Fruit fly (Drosophila melanogaster) whole organism, embryonic: ENCODE measurements around the gene wwk.

Source experiments
- Antp ChIP-seq: fragments of 200-800 bp; sonication (Bioruptor generic); optimal IDR thresholded peaks from 3 replicates; lab custom pipeline; 2016; ENCODE audit warnings: missing biosample characterization, missing genetic modification characterization
- CG10147 ChIP-seq: fragments of 200-800 bp; sonication (Bioruptor generic); optimal IDR thresholded peaks from 2 replicates; lab custom pipeline; 2019; ENCODE audit warnings: missing biosample characterization, mild to moderate bottlenecking, missing genetic modification characterization, moderate library complexity
- CG10462 ChIP-seq: fragments of 200-800 bp; sonication (Bioruptor generic); optimal IDR thresholded peaks from 2 replicates; lab custom pipeline; 2016; ENCODE audit warnings: missing biosample characterization, missing genetic modification characterization
- CG11456 ChIP-seq: fragments of 200-800 bp; sonication (Bioruptor generic); IDR thresholded peaks from 3 replicates; pipeline ENCODE4 v1.3.6; 2022; ENCODE audit warnings: missing biosample characterization, missing genetic modification characterization
- CG12219 ChIP-seq: fragments of 200-800 bp; sonication (Bioruptor generic); optimal IDR thresholded peaks from 3 replicates; lab custom pipeline; 2018; ENCODE audit warnings: missing biosample characterization, mild to moderate bottlenecking, missing genetic modification characterization
- CG12391 ChIP-seq: fragments of 200-800 bp; sonication (Bioruptor generic); optimal IDR thresholded peaks from 3 replicates; lab custom pipeline; 2018; ENCODE audit warnings: missing biosample characterization, mild to moderate bottlenecking, missing genetic modification characterization, moderate library complexity
- CG12942 ChIP-seq: fragments of 200-800 bp; sonication (Bioruptor generic); optimal IDR thresholded peaks from 3 replicates; lab custom pipeline; 2016; ENCODE audit warnings: missing biosample characterization, missing genetic modification characterization
- CG14860 ChIP-seq: fragments of 200-800 bp; sonication (Bioruptor generic); IDR thresholded peaks from 3 replicates; pipeline ENCODE4 v1.3.6; 2022; ENCODE audit warnings: missing biosample characterization, missing genetic modification characterization; ENCODE audit not compliant: partially characterized antibody
- CG15073 ChIP-seq: fragments of 200-800 bp; sonication (Bioruptor generic); optimal IDR thresholded peaks from 2 replicates; lab custom pipeline; 2016; ENCODE audit warnings: missing biosample characterization, missing genetic modification characterization
- CG17359 ChIP-seq: fragments of 200-800 bp; sonication (Bioruptor generic); optimal IDR thresholded peaks from 3 replicates; lab custom pipeline; 2018; ENCODE audit warnings: missing biosample characterization, mild to moderate bottlenecking, missing genetic modification characterization, moderate library complexity
- CG1832 ChIP-seq: fragments of 200-800 bp; sonication (Bioruptor generic); optimal IDR thresholded peaks from 2 replicates; lab custom pipeline; 2017; ENCODE audit warnings: missing biosample characterization, mild to moderate bottlenecking, missing genetic modification characterization, inconsistent platforms
- CG2199 ChIP-seq: fragments of 200-800 bp; sonication (Bioruptor generic); IDR thresholded peaks from 3 replicates; pipeline ENCODE4 v1.3.6; 2022; ENCODE audit warnings: missing biosample characterization, missing genetic modification characterization
- CG31224 ChIP-seq: fragments of 200-800 bp; sonication (Bioruptor generic); IDR thresholded peaks from 2 replicates; pipeline ENCODE4 v1.3.6; 2022; ENCODE audit warnings: missing biosample characterization, missing genetic modification characterization
- CG3407 ChIP-seq: fragments of 200-800 bp; sonication (Bioruptor generic); optimal IDR thresholded peaks from 2 replicates; lab custom pipeline; 2018; ENCODE audit warnings: missing biosample characterization, mild to moderate bottlenecking, missing genetic modification characterization
- CG6854 ChIP-seq: fragments of 200-800 bp; sonication (Bioruptor generic); optimal IDR thresholded peaks from 3 replicates; lab custom pipeline; 2017; ENCODE audit warnings: missing biosample characterization, mild to moderate bottlenecking, missing genetic modification characterization
- CG8359 ChIP-seq: fragments of 200-800 bp; sonication (Bioruptor generic); optimal IDR thresholded peaks from 2 replicates; lab custom pipeline; 2017; ENCODE audit warnings: missing biosample characterization, mild to moderate bottlenecking, missing genetic modification characterization, borderline replicate concordance
- CG8388 ChIP-seq: fragments of 200-800 bp; sonication (Bioruptor generic); optimal IDR thresholded peaks from 2 replicates; lab custom pipeline; 2019; ENCODE audit warnings: missing biosample characterization, mild to moderate bottlenecking, missing genetic modification characterization, moderate library complexity
- CG9797 ChIP-seq: fragments of 200-800 bp; sonication (Bioruptor generic); optimal IDR thresholded peaks from 3 replicates; lab custom pipeline; 2018; ENCODE audit warnings: missing biosample characterization, mild to moderate bottlenecking, missing genetic modification characterization
- CG9876 ChIP-seq: fragments of 200-800 bp; sonication (Bioruptor generic); optimal IDR thresholded peaks from 2 replicates; lab custom pipeline; 2016; ENCODE audit warnings: missing biosample characterization, missing genetic modification characterization
- CrebB ChIP-seq: fragments of 200-800 bp; sonication (Bioruptor generic); optimal IDR thresholded peaks from 3 replicates; lab custom pipeline; 2018; ENCODE audit warnings: missing biosample characterization, mild to moderate bottlenecking, missing genetic modification characterization
- Dref ChIP-seq: fragments of 200-800 bp; sonication (Bioruptor generic); IDR thresholded peaks from 2 replicates; pipeline ENCODE4 v1.3.6; 2022; ENCODE audit warnings: missing biosample characterization, missing genetic modification characterization
- Fer1 ChIP-seq: fragments of 200-800 bp; sonication (Bioruptor generic); optimal IDR thresholded peaks from 2 replicates; lab custom pipeline; 2017; ENCODE audit warnings: missing biosample characterization, mild to moderate bottlenecking, missing genetic modification characterization
- GATAe ChIP-seq: fragments of 200-800 bp; sonication (Bioruptor generic); conservative IDR thresholded peaks from 2 replicates; pipeline ENCODE4 v1.3.6; 2022; ENCODE audit warnings: missing biosample characterization, missing genetic modification characterization
- Gug ChIP-seq: fragments of 200-800 bp; sonication (Bioruptor generic); IDR thresholded peaks from 4 replicates; pipeline ENCODE4 v1.3.6; 2022; ENCODE audit warnings: missing biosample characterization, missing genetic modification characterization
- HHEX ChIP-seq: fragments of 200-800 bp; sonication (Bioruptor generic); optimal IDR thresholded peaks from 3 replicates; lab custom pipeline; 2017; ENCODE audit warnings: missing biosample characterization, mild to moderate bottlenecking, missing genetic modification characterization, missing genetic modification reagents
- HLH54F ChIP-seq: fragments of 200-800 bp; sonication (Bioruptor generic); optimal IDR thresholded peaks from 3 replicates; lab custom pipeline; 2016; ENCODE audit warnings: missing biosample characterization, missing genetic modification characterization
- Hsf ChIP-seq: fragments of 200-800 bp; sonication (Bioruptor generic); optimal IDR thresholded peaks from 3 replicates; lab custom pipeline; 2016; ENCODE audit warnings: missing biosample characterization, missing genetic modification characterization
- MTF-1 ChIP-seq: fragments of 200-800 bp; sonication (Bioruptor generic); optimal IDR thresholded peaks from 2 replicates; lab custom pipeline; 2018; ENCODE audit warnings: missing biosample characterization, mild to moderate bottlenecking, missing genetic modification characterization, borderline replicate concordance
- Meics ChIP-seq: fragments of 200-800 bp; sonication (Bioruptor generic); optimal IDR thresholded peaks from 2 replicates; lab custom pipeline; 2017; ENCODE audit warnings: missing biosample characterization, mild to moderate bottlenecking, missing genetic modification characterization
- Nf-YA ChIP-seq: fragments of 200-800 bp; sonication (Bioruptor generic); IDR thresholded peaks from 2 replicates; pipeline ENCODE4 v1.3.6; 2022; ENCODE audit warnings: missing biosample characterization, missing genetic modification characterization
- Poxn ChIP-seq: fragments of 200-800 bp; sonication (Bioruptor generic); IDR thresholded peaks from 2 replicates; pipeline ENCODE4 v1.3.6; 2022; ENCODE audit warnings: missing biosample characterization, missing genetic modification characterization
- Sry-δ ChIP-seq: fragments of 200-800 bp; sonication (Bioruptor generic); optimal IDR thresholded peaks from 2 replicates; lab custom pipeline; 2016; ENCODE audit warnings: missing biosample characterization, missing genetic modification characterization
- TFAM ChIP-seq: fragments of 200-800 bp; sonication (Bioruptor generic); optimal IDR thresholded peaks from 2 replicates; lab custom pipeline; 2017; ENCODE audit warnings: missing biosample characterization, missing genetic modification characterization, inconsistent platforms
- abd-A ChIP-seq: fragments of 200-800 bp; sonication (Bioruptor generic); optimal IDR thresholded peaks from 3 replicates; lab custom pipeline; 2019; ENCODE audit warnings: missing biosample characterization, mild to moderate bottlenecking, missing genetic modification characterization, moderate library complexity
- ap ChIP-seq: fragments of 200-800 bp; sonication (Bioruptor generic); IDR thresholded peaks from 2 replicates; pipeline ENCODE4 v1.3.6; 2022; ENCODE audit warnings: missing biosample characterization, missing genetic modification characterization
- btn ChIP-seq: fragments of 200-800 bp; sonication (Bioruptor generic); optimal IDR thresholded peaks from 2 replicates; lab custom pipeline; 2016; ENCODE audit warnings: missing biosample characterization, missing genetic modification characterization
- corto ChIP-seq: fragments of 200-800 bp; sonication (Bioruptor generic); optimal IDR thresholded peaks from 2 replicates; lab custom pipeline; 2016; ENCODE audit warnings: missing biosample characterization, mild to moderate bottlenecking, missing genetic modification characterization, moderate library complexity
- dati ChIP-seq: fragments of 200-800 bp; sonication (Bioruptor generic); IDR thresholded peaks from 2 replicates; pipeline ENCODE4 v1.3.6; 2022; ENCODE audit warnings: missing biosample characterization, missing genetic modification characterization
- dmrt11E ChIP-seq: fragments of 200-800 bp; sonication (Bioruptor generic); optimal IDR thresholded peaks from 3 replicates; lab custom pipeline; 2018; ENCODE audit warnings: missing biosample characterization, mild to moderate bottlenecking, missing genetic modification characterization, moderate library complexity
- dpn ChIP-seq, 2 experiments: fragments of 200-800 bp; sonication (Bioruptor generic); optimal IDR thresholded peaks; 3 replicates each; lab custom pipeline; 2016; ENCODE audit warnings: missing biosample characterization in 2 of 2, missing genetic modification characterization in 2 of 2
- fd96Cb ChIP-seq: fragments of 200-800 bp; sonication (Bioruptor generic); optimal IDR thresholded peaks from 2 replicates; lab custom pipeline; 2018; ENCODE audit warnings: missing biosample characterization, mild to moderate bottlenecking, missing genetic modification characterization, moderate library complexity
- gce ChIP-seq: fragments of 200-800 bp; sonication (Bioruptor generic); IDR thresholded peaks from 3 replicates; pipeline ENCODE4 v1.3.6; 2022; ENCODE audit warnings: missing biosample characterization, missing genetic modification characterization
- hbn ChIP-seq: fragments of 200-800 bp; sonication (Bioruptor generic); IDR thresholded peaks from 2 replicates; pipeline ENCODE4 v1.3.6; 2022; ENCODE audit warnings: missing biosample characterization, missing genetic modification characterization; ENCODE audit not compliant: partially characterized antibody
- knrl ChIP-seq: fragments of 200-800 bp; sonication (Bioruptor generic); IDR thresholded peaks from 3 replicates; pipeline ENCODE4 v1.3.6; 2022; ENCODE audit warnings: missing biosample characterization, missing genetic modification characterization; ENCODE audit not compliant: partially characterized antibody
- lmd ChIP-seq: fragments of 200-800 bp; sonication (Bioruptor generic); IDR thresholded peaks from 2 replicates; pipeline ENCODE4 v1.3.6; 2022; ENCODE audit warnings: missing biosample characterization, missing genetic modification characterization
- mam ChIP-seq: fragments of 200-800 bp; sonication (Bioruptor generic); optimal IDR thresholded peaks from 3 replicates; lab custom pipeline; 2016; ENCODE audit warnings: missing biosample characterization, missing genetic modification characterization
- pnt ChIP-seq: fragments of 200-800 bp; sonication (Bioruptor generic); optimal IDR thresholded peaks from 3 replicates; lab custom pipeline; 2016; ENCODE audit warnings: missing biosample characterization, missing genetic modification characterization
- sd ChIP-seq: fragments of 200-800 bp; sonication (Bioruptor generic); optimal IDR thresholded peaks from 3 replicates; lab custom pipeline; 2018; ENCODE audit warnings: missing biosample characterization, mild to moderate bottlenecking, missing genetic modification characterization, moderate library complexity
- tap ChIP-seq: fragments of 200-800 bp; optimal IDR thresholded peaks from 3 replicates; lab custom pipeline; 2019; ENCODE audit warnings: missing biosample characterization, mild to moderate bottlenecking, missing genetic modification characterization, moderate library complexity
- toy ChIP-seq: fragments of 200-800 bp; sonication (Bioruptor generic); IDR thresholded peaks from 2 replicates; pipeline ENCODE4 v1.3.6; 2022; ENCODE audit warnings: missing biosample characterization, missing genetic modification characterization
- tup ChIP-seq: fragments of 200-800 bp; sonication (Bioruptor generic); optimal IDR thresholded peaks from 2 replicates; lab custom pipeline; 2016; ENCODE audit warnings: missing biosample characterization, mild to moderate bottlenecking, missing genetic modification characterization, moderate library complexity

wwk gene

dm6 chr2L:15061368-15061767 is 13.2 kb upstream of the wwk start, which contains the start of the genes solo and vas (continued):
- TF ChIP-seq Antp (GFP tag; lab: Kevin White, UChicago) (no peak), btn (GFP tag; lab: Kevin White, UChicago) (no peak), MTF-1 (no peak), toy (GFP tag; lab: Robert Waterston, UW) (no peak), Dref (GFP tag; lab: Robert Waterston, UW) (peak; percentile 78), CG9876 (GFP tag; lab: Kevin White, UChicago) (no peak), CG3407 (no peak), CG2199 (GFP tag; lab: Robert Waterston, UW) (no peak), Poxn (no peak), ap (GFP tag; lab: Robert Waterston, UW) (0 out of 2 replicates have a peak, but pooled peaks have one; percentile 14), HLH54F (GFP tag; lab: Kevin White, UChicago) (no peak), CG12391 (peak; percentile 83), Nf-YA (GFP tag; lab: Robert Waterston, UW) (no peak), Sry-δ (GFP tag; lab: Kevin White, UChicago) (peak; percentile 79), CG12219 (no peak), corto (GFP tag; lab: Kevin White, UChicago) (no peak), Fer1 (GFP tag; lab: Kevin White, UChicago) (peak; percentile 5), CG10462 (GFP tag; lab: Kevin White, UChicago) (no peak), CG12942 (GFP tag; lab: Kevin White, UChicago) (peak; percentile 21), hbn (GFP tag; lab: Robert Waterston, UW) (no peak), dpn (GFP tag; optimal IDR thresholded peaks at IDR 0.05; lab: Kevin White, UChicago) (peak; percentile 36 to 47), CG10147 (no peak), gce (GFP tag; lab: Robert Waterston, UW) (no peak), lmd (GFP tag; lab: Robert Waterston, UW) (peak; percentile 51; the same call in 1 of the 2 replicates), CG8388 (GFP tag; lab: Kevin White, UChicago) (peak; percentile 34), Hsf (peak; percentile 48), GATAe (GFP tag; lab: Robert Waterston, UW) (no peak), CrebB (tag; lab: Kevin White, UChicago) (no peak), CG31224 (GFP tag; lab: Robert Waterston, UW) (no peak), Gug (no peak), TFAM (GFP tag; lab: Kevin White, UChicago) (no peak), pnt (GFP tag; lab: Kevin White, UChicago) (no peak), fd96Cb (tag; lab: Kevin White, UChicago) (peak; percentile 39), CG14860 (GFP tag; lab: Robert Waterston, UW) (peak; percentile 27; the same call in 1 of the 3 replicates), abd-A (tag; lab: Kevin White, UChicago) (no peak), CG15073 (no peak), CG17359 (peak; percentile 51), CG1832 (GFP tag; lab: Kevin White, UChicago) (no peak), CG9797 (no peak), dati (GFP tag; lab: Robert Waterston, UW) (no peak), dmrt11E (peak; percentile 60), CG6854 (GFP tag; lab: Kevin White, UChicago) (no peak), tup (GFP tag; lab: Kevin White, UChicago) (no peak), mam (GFP tag; lab: Kevin White, UChicago) (peak; percentile 42), CG11456 (GFP tag; lab: Robert Waterston, UW) (no peak), tap (tag; lab: Kevin White, UChicago) (peak; percentile 0), HHEX (GFP tag; lab: Kevin White, UChicago) (no peak), Meics (GFP tag; lab: Kevin White, UChicago) (peak; percentile 38), CG8359 (no peak), sd (tag; lab: Kevin White, UChicago) (peak; percentile 37), knrl (GFP tag; lab: Robert Waterston, UW) (0 out of 3 replicates have a peak, but pooled peaks have one; percentile 17)
